Worm (Caenorhabditis elegans): ENCODE measurements around the gene col-131.

- TF ChIP-seq mxl-2 (GFP tag; conservative IDR thresholded peaks at IDR 0.05) (no peak), nhr-237 (tag; optimal IDR thresholded peaks at IDR 0.05) (no peak), zfp-2 (tag; optimal IDR thresholded peaks at IDR 0.05) (no peak)
These were observed 18.9 kb downstream of the col-131 start, which contains the start of gene scl-10 for ce11 chrIV:13048157-13048556.
